Worm (Caenorhabditis elegans): ENCODE measurements around the gene mcm-3AP.
A peak's percentile ranks its signal among the peaks of the same experiment; 100 is the strongest.

The mcm-3AP gene

DNA sequence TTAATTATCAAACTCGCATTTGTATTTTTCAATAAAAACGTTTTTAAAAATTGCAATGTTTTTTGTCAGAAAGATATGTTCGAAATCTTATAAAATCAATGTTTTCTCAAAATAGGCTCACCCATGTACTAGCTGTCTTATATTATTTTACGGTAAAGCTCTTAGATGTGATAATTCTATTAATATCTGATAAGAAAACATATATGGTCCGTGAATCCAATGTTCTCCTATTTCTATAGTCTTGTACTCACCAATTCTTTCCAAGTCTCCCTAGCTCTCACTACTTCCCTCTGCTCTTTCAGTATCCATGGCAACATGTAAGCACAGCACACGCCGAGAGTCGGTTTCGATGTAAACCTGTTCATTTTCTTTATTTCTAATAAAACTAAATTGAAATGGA, 14.7 kb upstream of the mcm-3AP start, which contains the start of gene bbs-2:
Gene bbs-2 (plus strand): TSS at position 301 of the 400 bp plus-strand sequence.
- TF ChIP-seq ztf-11 (tag; optimal IDR thresholded peaks at IDR 0.05) (no peak), unc-120 (tag; optimal IDR thresholded peaks at IDR 0.05; ENCODE audit: poor library complexity, severe bottlenecking) (no peak), lin-13 (tag; optimal IDR thresholded peaks at IDR 0.05) (no peak), flh-1 (GFP tag; optimal IDR thresholded peaks at IDR 0.05) (no peak), pha-4 (tag; optimal IDR thresholded peaks at IDR 0.05) (no peak), nhr-2 (tag; optimal IDR thresholded peaks at IDR 0.05) (no peak), lin-32 (GFP tag; optimal IDR thresholded peaks at IDR 0.05) (no peak), elt-3 (tag; optimal IDR thresholded peaks at IDR 0.05) (no peak), snpc-4 (tag; optimal IDR thresholded peaks at IDR 0.05) (no peak), sptf-1 (tag; optimal IDR thresholded peaks at IDR 0.05) (no peak), ceh-39 (tag; optimal IDR thresholded peaks at IDR 0.05) (no peak), nhr-76 (tag; optimal IDR thresholded peaks at IDR 0.05) (no peak)

DNA sequence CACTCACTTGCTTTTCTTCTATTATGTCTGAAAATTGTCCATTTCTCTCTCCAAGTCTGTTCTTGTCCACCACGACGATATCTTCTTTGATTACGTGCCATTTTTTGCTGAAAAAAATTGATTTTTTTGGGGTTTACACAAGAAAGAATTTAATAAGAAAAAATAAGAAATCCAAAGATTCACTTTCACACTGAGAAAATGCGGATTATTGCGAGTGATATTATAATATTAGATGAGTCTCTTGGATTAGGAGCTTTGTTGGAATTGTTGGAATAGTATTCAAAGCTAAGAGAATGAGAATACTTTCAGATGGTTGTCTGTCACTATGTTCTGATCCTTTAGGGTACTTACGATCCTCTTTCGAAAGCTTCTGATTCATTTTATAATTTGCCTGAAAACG, 9.6 kb upstream of the mcm-3AP start, which contains the start of gene F20D12.7:
Gene F20D12.7 (minus strand): TSS at position 101 of the 400 bp plus-strand sequence.
- TF ChIP-seq unc-62 (GFP tag; optimal IDR thresholded peaks at IDR 0.05) (no peak), bed-3 (GFP tag; optimal IDR thresholded peaks at IDR 0.05) (no peak), ces-1 (GFP tag; optimal IDR thresholded peaks at IDR 0.05) (no peak), ztf-11 (tag; optimal IDR thresholded peaks at IDR 0.05) (no peak), sptf-1 (tag; optimal IDR thresholded peaks at IDR 0.05) (no peak), tbx-8 (GFP tag; optimal IDR thresholded peaks at IDR 0.05) (no peak), drap-1 (GFP tag; optimal IDR thresholded peaks at IDR 0.05) (no peak), snpc-4 (tag; optimal IDR thresholded peaks at IDR 0.05) (no peak), nhr-12 (tag; optimal IDR thresholded peaks at IDR 0.05) (no peak), ceh-39 (tag; optimal IDR thresholded peaks at IDR 0.05) (no peak), lsy-2 (tag; optimal IDR thresholded peaks at IDR 0.05) (no peak), sem-2 (GFP tag; optimal IDR thresholded peaks at IDR 0.05) (no peak), nhr-28 (tag; optimal IDR thresholded peaks at IDR 0.05) (no peak), zip-8 (tag; optimal IDR thresholded peaks at IDR 0.05) (no peak)

DNA sequence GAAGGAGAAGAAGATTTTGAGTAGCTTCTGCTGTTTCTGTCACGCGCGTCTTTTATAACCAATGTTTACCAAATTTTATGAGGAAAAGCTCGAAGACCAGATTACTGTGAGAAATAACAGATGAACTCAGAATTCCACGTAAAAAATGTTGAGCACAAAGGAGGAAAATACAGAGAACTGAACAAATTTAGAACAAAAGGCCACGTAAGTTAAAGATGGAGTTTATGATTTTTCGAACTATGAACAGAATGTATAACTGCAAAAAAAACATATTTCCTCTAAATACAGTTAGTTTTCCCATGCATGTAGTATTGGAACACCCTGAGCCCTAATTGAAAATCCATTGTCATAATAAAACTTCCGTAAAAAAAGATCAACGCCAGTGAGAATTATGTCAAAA, 7.6 kb upstream of the mcm-3AP start, which contains the start of gene exc-9:
Gene exc-9 (minus strand): TSS at position 101 of the 400 bp plus-strand sequence.
- TF ChIP-seq sem-2 (GFP tag; optimal IDR thresholded peaks at IDR 0.05) (no peak), mep-1 (tag; optimal IDR thresholded peaks at IDR 0.05) (no peak), cnd-1 (tag; optimal IDR thresholded peaks at IDR 0.05) (no peak), blmp-1 (tag; optimal IDR thresholded peaks at IDR 0.05) (no peak), ham-2 (GFP tag; optimal IDR thresholded peaks at IDR 0.05) (no peak), zip-8 (tag; optimal IDR thresholded peaks at IDR 0.05) (no peak), ztf-11 (tag; optimal IDR thresholded peaks at IDR 0.05) (no peak), drap-1 (GFP tag; optimal IDR thresholded peaks at IDR 0.05) (no peak)

DNA sequence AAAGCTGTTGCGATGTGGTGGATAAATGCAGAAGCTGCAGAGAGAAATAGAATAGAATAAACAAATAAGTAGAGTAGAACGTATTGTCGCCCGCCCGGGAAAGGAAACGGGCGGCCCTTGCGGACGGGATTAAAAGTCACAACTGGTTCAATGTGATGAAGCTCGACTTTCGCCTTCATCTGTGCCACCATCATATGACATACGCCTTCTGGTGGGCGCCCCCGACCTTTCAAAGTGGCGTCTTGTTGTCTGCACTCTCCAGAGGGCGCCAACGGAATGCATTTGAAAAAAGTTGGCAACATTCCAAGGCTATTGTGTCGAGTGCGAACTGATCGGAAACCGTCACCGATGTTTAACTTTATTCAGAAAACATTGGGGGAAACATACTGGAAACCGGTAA, 5.2 kb upstream of the mcm-3AP start:
- TF ChIP-seq mab-5 (tag; optimal IDR thresholded peaks at IDR 0.05) = no peak
- no peak for TF ChIP-seq pha-4 (tag; optimal IDR thresholded peaks at IDR 0.05)

DNA sequence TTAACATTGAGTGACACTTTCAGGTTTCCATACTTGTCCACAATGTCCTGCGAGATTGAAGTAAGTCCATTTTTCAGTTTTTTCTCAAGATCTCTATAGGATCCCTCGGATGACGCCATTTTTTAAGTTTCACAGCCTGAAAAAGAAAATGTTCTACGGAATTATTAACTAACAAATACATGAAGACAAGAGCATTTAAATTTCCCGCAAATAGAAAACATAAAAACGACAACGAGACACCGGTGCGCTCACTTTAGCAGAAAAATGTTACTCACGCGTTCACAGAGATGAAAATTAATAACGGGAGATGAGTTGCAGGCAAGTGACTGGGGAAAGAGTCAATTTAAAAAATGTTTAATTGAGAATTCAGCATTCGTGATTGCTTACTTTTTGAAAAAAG, 2.0 kb upstream of the mcm-3AP start, which contains the start of gene czw-1:
Gene czw-1 (minus strand): TSS at position 369 of the 400 bp plus-strand sequence.
- no peak for TF ChIP-seq lin-32 (GFP tag; optimal IDR thresholded peaks at IDR 0.05)
- TF ChIP-seq mls-2 (tag; optimal IDR thresholded peaks at IDR 0.05) = no peak
- no peak for TF ChIP-seq snpc-4 (tag; optimal IDR thresholded peaks at IDR 0.05)
- TF ChIP-seq sem-2 (GFP tag; optimal IDR thresholded peaks at IDR 0.05) = no peak
- no peak for TF ChIP-seq ceh-83 (GFP tag; optimal IDR thresholded peaks at IDR 0.05)
- no peak for TF ChIP-seq nhr-76 (tag; optimal IDR thresholded peaks at IDR 0.05)
- TF ChIP-seq lsy-2 (tag; optimal IDR thresholded peaks at IDR 0.05) = no peak
- no peak for TF ChIP-seq ham-2 (GFP tag; optimal IDR thresholded peaks at IDR 0.05)
- TF ChIP-seq nhr-2 (tag; optimal IDR thresholded peaks at IDR 0.05) = no peak
- no peak for TF ChIP-seq zip-8 (tag; optimal IDR thresholded peaks at IDR 0.05)
- TF ChIP-seq unc-120 (tag; optimal IDR thresholded peaks at IDR 0.05; ENCODE audit: poor library complexity, severe bottlenecking) = no peak
- TF ChIP-seq flh-1 (GFP tag; optimal IDR thresholded peaks at IDR 0.05) = no peak

DNA sequence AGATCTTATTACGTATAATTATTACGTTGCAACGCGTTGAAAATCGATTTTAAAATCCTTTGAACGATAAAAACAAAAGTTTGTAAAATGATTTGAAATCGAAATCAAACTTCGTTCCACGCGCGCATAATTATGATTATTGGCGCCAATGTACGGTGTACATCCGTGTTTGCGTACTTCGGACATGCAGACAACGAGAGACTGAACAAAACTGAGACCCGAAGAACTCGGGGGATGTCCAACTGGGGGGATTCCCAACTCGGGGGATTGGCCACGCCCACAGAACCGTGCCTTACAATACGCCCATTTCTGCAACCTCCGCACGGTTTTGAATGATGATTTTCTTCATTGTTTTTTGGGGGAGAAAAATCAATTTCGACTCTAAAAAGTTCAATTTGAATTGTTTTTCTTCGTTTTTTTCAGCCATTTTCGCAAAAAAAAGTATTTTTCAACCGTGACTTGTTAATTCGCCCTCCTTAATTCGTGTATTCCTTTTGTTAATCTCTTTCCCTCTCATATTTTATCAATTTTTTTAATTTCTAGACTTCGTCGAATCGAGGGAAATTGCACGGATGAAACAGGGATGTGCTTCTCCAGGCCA, 1.5 kb upstream of the mcm-3AP start, which contains the start of gene F20D12.12:
Gene F20D12.12 (plus strand): TSS at position 542 of the 601 bp plus-strand sequence.
- TF ChIP-seq mep-1 (tag; optimal IDR thresholded peaks at IDR 0.05) (peak; percentile 57), unc-120 (tag; optimal IDR thresholded peaks at IDR 0.05; ENCODE audit: poor library complexity, severe bottlenecking) (peak; percentile 84), lsy-2 (tag; optimal IDR thresholded peaks at IDR 0.05) (peak; percentile 94), lin-13 (tag; optimal IDR thresholded peaks at IDR 0.05) (peak; percentile 50), pha-4 (tag; optimal IDR thresholded peaks at IDR 0.05) (peak; percentile 6), ces-1 (GFP tag; optimal IDR thresholded peaks at IDR 0.05) (peak; percentile 66), drap-1 (GFP tag; optimal IDR thresholded peaks at IDR 0.05) (peak; percentile 4), mls-2 (tag; optimal IDR thresholded peaks at IDR 0.05) (peak; percentile 23), sptf-1 (tag; optimal IDR thresholded peaks at IDR 0.05) (peak; percentile 61)

Measured in whole organism, mixed stage, embryonic.